Fruit fly (Drosophila melanogaster) whole organism, embryonic: ENCODE measurements around the gene CheB93b.

Source experiments
- CG10209 ChIP-seq: fragments of 200-800 bp; sonication (Bioruptor generic); optimal IDR thresholded peaks from 3 replicates; lab custom pipeline; 2017; ENCODE audit warnings: missing biosample characterization, mild to moderate bottlenecking, missing genetic modification characterization, missing genetic modification reagents
- CG1647 ChIP-seq: fragments of 200-800 bp; sonication (Bioruptor generic); optimal IDR thresholded peaks from 3 replicates; lab custom pipeline; 2016; ENCODE audit warnings: missing biosample characterization, missing genetic modification characterization
- CG16863 ChIP-seq: fragments of 200-800 bp; sonication (Bioruptor generic); optimal IDR thresholded peaks from 3 replicates; lab custom pipeline; 2016; ENCODE audit warnings: missing biosample characterization, missing genetic modification characterization
- CG31365 ChIP-seq: fragments of 200-800 bp; sonication (Bioruptor generic); optimal IDR thresholded peaks from 2 replicates; lab custom pipeline; 2018; ENCODE audit warnings: missing biosample characterization, mild to moderate bottlenecking, missing genetic modification characterization
- CG6813 ChIP-seq: fragments of 200-800 bp; sonication (Bioruptor generic); optimal IDR thresholded peaks from 2 replicates; lab custom pipeline; 2017; ENCODE audit warnings: missing biosample characterization, missing genetic modification characterization, mild to moderate bottlenecking, moderate library complexity, missing genetic modification reagents
- grn ChIP-seq: fragments of 200-800 bp; sonication (Bioruptor generic); optimal IDR thresholded peaks from 3 replicates; lab custom pipeline; 2017; ENCODE audit warnings: missing biosample characterization, missing genetic modification characterization
- pho ChIP-seq: fragments of 200-800 bp; sonication (Bioruptor generic); optimal IDR thresholded peaks from 2 replicates; lab custom pipeline; 2016; ENCODE audit warnings: missing biosample characterization, missing genetic modification characterization
- slou ChIP-seq: fragments of 200-800 bp; sonication (Bioruptor generic); optimal IDR thresholded peaks from 3 replicates; lab custom pipeline; 2016; ENCODE audit warnings: missing biosample characterization, missing genetic modification characterization
- vfl ChIP-seq: fragments of 200-800 bp; sonication (Bioruptor generic); optimal IDR thresholded peaks from 2 replicates; lab custom pipeline; 2016; ENCODE audit warnings: missing biosample characterization, missing genetic modification characterization

DNA sequence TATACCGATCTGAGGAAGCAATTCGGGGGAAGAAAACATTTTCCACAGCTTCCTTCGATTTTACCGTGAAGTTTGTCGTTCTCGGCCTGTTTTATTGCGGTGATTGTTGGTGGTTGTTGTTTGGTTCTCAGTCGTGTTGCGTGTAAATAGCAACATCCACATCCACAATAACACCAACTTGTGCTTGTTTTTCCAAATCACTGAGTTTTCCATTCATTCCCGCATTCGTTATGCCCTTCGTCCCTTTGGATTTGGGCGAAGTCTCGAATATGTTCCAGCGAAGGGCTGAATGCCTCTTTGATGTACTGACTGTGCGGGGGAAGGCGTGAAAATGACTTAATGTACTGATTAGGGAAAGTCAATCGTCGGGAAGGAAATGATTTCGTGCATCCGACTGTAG, 17.9 kb downstream of the CheB93b start:
- TF ChIP-seq CG6813 (no peak), CG31365 (no peak), CG10209 (GFP tag; lab: Kevin White, UChicago) (no peak), grn (GFP tag; lab: Kevin White, UChicago) (no peak), pho (no peak), vfl (GFP tag; lab: Kevin White, UChicago) (no peak), CG1647 (no peak), slou (GFP tag; lab: Kevin White, UChicago) (no peak), CG16863 (GFP tag; lab: Kevin White, UChicago) (no peak)
